Worm (Caenorhabditis elegans): ENCODE results near the gene Y54F10BM.9.

DNA sequence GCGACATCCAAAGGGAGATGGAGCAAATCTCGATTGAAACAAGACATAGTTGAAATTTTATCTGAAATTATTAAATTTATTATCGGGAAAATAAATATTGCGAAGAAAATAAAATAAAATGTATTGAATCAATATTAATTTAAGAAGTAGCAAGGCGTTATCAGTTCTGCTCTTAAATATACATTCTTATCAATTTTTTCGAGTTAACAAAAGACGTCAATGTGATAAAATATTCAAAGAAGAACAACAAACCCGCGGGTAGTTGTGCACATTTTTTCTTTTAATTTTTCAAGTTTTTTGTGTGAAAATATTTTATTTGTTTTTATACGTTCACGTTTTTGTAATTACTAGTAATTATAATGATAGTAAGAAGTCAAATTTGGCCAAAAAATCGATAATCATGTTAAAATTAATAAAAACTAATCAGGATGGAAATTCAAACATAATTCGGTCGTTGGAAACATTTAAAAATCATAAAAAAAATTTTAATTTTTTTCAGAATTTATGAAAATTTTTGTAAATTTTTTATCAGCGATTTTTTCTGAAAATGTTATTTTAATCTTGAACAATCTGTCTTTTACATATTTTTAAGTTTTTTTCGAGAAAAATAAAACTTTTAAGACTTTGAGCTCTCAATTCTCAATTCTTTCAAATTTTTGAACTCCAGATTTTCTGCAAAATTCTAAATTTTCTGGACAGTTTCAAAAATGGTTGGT lies 38.6 kb downstream of the Y54F10BM.9 start, which contains the start of gene fbxa-9:
- no peak for TF ChIP-seq daf-19 (GFP tag; conservative IDR thresholded peaks at IDR 0.05)
- TF ChIP-seq skn-1 (tag; optimal IDR thresholded peaks at IDR 0.05), result no peak
- no peak for TF ChIP-seq unc-62 (GFP tag; optimal IDR thresholded peaks at IDR 0.05 in 1 of 2)
- no peak for TF ChIP-seq unc-62 (tag; optimal IDR thresholded peaks at IDR 0.05)
- no peak for TF ChIP-seq R02D3.7 (tag; optimal IDR thresholded peaks at IDR 0.05)
- no peak for TF ChIP-seq jun-1 (tag; optimal IDR thresholded peaks at IDR 0.05)

Measured in whole organism, L4 larva.